Worm (Caenorhabditis elegans): Measurements from ENCODE around the gene K07F5.12.

ce11 chrIV:9832586-9832985 lies 23.2 kb upstream of the K07F5.12 start, which contains the start of gene kin-21:
- TF ChIP-seq ama-1 (optimal IDR thresholded peaks at IDR 0.05): no peak
- no peak for TF ChIP-seq tra-4 (tag; optimal IDR thresholded peaks at IDR 0.05)
- TF ChIP-seq scrt-1 (GFP tag; IDR thresholded peaks at IDR 0.05): no peak
- no peak for TF ChIP-seq hnd-1 (tag; optimal IDR thresholded peaks at IDR 0.05)
- TF ChIP-seq tbx-11 (GFP tag; IDR thresholded peaks at IDR 0.05): no peak
- TF ChIP-seq B0310.2 (tag; optimal IDR thresholded peaks at IDR 0.05): no peak

Data from whole organism, early embryonic.